Fruit fly (Drosophila melanogaster) whole organism, adult: Measurements from ENCODE around the gene Hsp26.

Source experiments
- CG1620 ChIP-seq: fragments of 200-800 bp; sonication (Bioruptor generic); optimal IDR thresholded peaks from 2 replicates; lab custom pipeline; 2016; ENCODE audit warnings: missing biosample characterization, missing genetic modification characterization
- CG33017 ChIP-seq: fragments of 200-800 bp; sonication (Bioruptor generic); optimal IDR thresholded peaks from 2 replicates; lab custom pipeline; 2018; ENCODE audit warnings: missing biosample characterization, mild to moderate bottlenecking, missing genetic modification characterization, moderate library complexity
- CG5204 ChIP-seq: fragments of 200-800 bp; sonication (Bioruptor generic); optimal IDR thresholded peaks from 2 replicates; lab custom pipeline; 2016; ENCODE audit warnings: missing biosample characterization, missing genetic modification characterization
- CG7101 ChIP-seq: fragments of 200-800 bp; sonication (Bioruptor generic); optimal IDR thresholded peaks from 2 replicates; lab custom pipeline; 2018; ENCODE audit warnings: missing biosample characterization, mild to moderate bottlenecking, missing genetic modification characterization, moderate library complexity
- Clk ChIP-seq: fragments of 200-800 bp; sonication (Bioruptor generic); optimal IDR thresholded peaks from 2 replicates; lab custom pipeline; 2017; ENCODE audit warnings: missing biosample characterization, missing genetic modification characterization
- Hr96 ChIP-seq: fragments of 200-800 bp; sonication (Bioruptor generic); optimal IDR thresholded peaks from 2 replicates; lab custom pipeline; 2016; ENCODE audit warnings: missing biosample characterization, missing genetic modification characterization
- Mnt ChIP-seq: fragments of 200-800 bp; sonication (Bioruptor generic); optimal IDR thresholded peaks from 2 replicates; lab custom pipeline; 2016; ENCODE audit warnings: missing biosample characterization, mild to moderate bottlenecking, missing genetic modification characterization
- cnc ChIP-seq, 2 experiments: fragments of >200 bp; optimal IDR thresholded peaks; 2 replicates each; lab custom pipeline; 2017
- kay ChIP-seq: fragments of 200-800 bp; sonication (Bioruptor generic); peaks from one replicate; lab custom pipeline; 2016; ENCODE audit warnings: missing biosample characterization, missing genetic modification characterization, borderline replicate concordance
- pad ChIP-seq: fragments of 200-800 bp; sonication (Bioruptor generic); optimal IDR thresholded peaks from 3 replicates; lab custom pipeline; 2017; ENCODE audit warnings: missing biosample characterization, missing genetic modification characterization, mild to moderate bottlenecking, moderate library complexity, missing genetic modification reagents
- tj ChIP-seq: fragments of 200-800 bp; sonication (Bioruptor generic); optimal IDR thresholded peaks from 3 replicates; lab custom pipeline; 2017; ENCODE audit warnings: missing biosample characterization, mild to moderate bottlenecking, missing genetic modification characterization, moderate library complexity

dm6 chr3L:9368665-9369064, 8.6 kb downstream of the Hsp26 start:
- no peak for TF ChIP-seq CG5204 (GFP tag; lab: Kevin White, UChicago)
- no peak for TF ChIP-seq Mnt (GFP tag; lab: Kevin White, UChicago)
- no peak for TF ChIP-seq cnc (optimal IDR thresholded peaks at IDR 0.05; lab: Kevin White, UChicago)
- no peak for TF ChIP-seq CG7101 (tag; lab: Kevin White, UChicago)
- TF ChIP-seq Hr96 (GFP tag; lab: Kevin White, UChicago) = no peak
- TF ChIP-seq pad (GFP tag; lab: Kevin White, UChicago) = no peak
- TF ChIP-seq CG33017 (tag; lab: Kevin White, UChicago) = no peak
- TF ChIP-seq kay = no peak
- no peak for TF ChIP-seq CG1620 (GFP tag; lab: Kevin White, UChicago)
- no peak for TF ChIP-seq tj
- no peak for TF ChIP-seq Clk (GFP tag; lab: Kevin White, UChicago)
